Worm (Caenorhabditis elegans) whole organism, young adult: ENCODE data around the gene C30G4.4.

Experiments used
- C06A6.2 ChIP-seq: fragments of 200-800 bp; sonication (Bioruptor generic); conservative IDR thresholded peaks from 2 replicates; pipeline ENCODE4 v1.3.6; 2022; ENCODE audit warnings: missing genetic modification characterization, missing compliant biosample characterization
- ccch-3 ChIP-seq: fragments of 200-800 bp; sonication (Bioruptor generic); optimal IDR thresholded peaks from 2 replicates; lab custom pipeline; 2018; ENCODE audit warnings: mild to moderate bottlenecking, missing genetic modification characterization, missing compliant biosample characterization
- die-1 ChIP-seq: sonication (generic microtip); optimal IDR thresholded peaks from 2 replicates; lab custom pipeline; 2016; ENCODE audit warnings: missing genotype, mild to moderate bottlenecking, missing genetic modification characterization, missing compliant biosample characterization
- nfya-1 ChIP-seq: sonication (generic microtip); optimal IDR thresholded peaks from 2 replicates; lab custom pipeline; 2017; ENCODE audit warnings: antibody characterized with exemption, missing compliant biosample characterization, missing genetic modification characterization, borderline replicate concordance; ENCODE audit not compliant: insufficient read depth
- snpc-4 ChIP-seq, 5 experiments: fragments of 150-350 bp in 1 of 5; sonication (generic microtip) in 4 of 5; optimal IDR thresholded peaks; 2 replicates each; lab custom pipeline; 2014 to 2018; ENCODE audit warnings: missing genetic modification characterization in 5 of 5, missing biosample characterization in 3 of 5, antibody characterized with exemption in 2 of 5, mild to moderate bottlenecking in 2 of 5, missing compliant biosample characterization in 2 of 5, missing genotype in 2 of 5, moderate library complexity in 2 of 5, missing genetic modification reagents in 1 of 5
- unc-62 ChIP-seq: fragments of 150-350 bp; optimal IDR thresholded peaks from 2 replicates; lab custom pipeline; 2014; ENCODE audit warnings: missing biosample characterization, missing genetic modification reagents, missing genetic modification characterization

ce11 chrX:17020858-17021257 is 51.1 kb downstream of the C30G4.4 start, which contains the start of gene F35B3.4:
- TF ChIP-seq C06A6.2 (GFP tag; lab: Robert Waterston, UW) = no peak
- no peak for TF ChIP-seq die-1 (tag; lab: Kevin White, UChicago)
- no peak for TF ChIP-seq snpc-4 (GFP tag; optimal IDR thresholded peaks at IDR 0.05; lab: Kevin White, UChicago)
- TF ChIP-seq snpc-4 (tag; optimal IDR thresholded peaks at IDR 0.05; lab: Kevin White, UChicago) = no peak
- TF ChIP-seq nfya-1 (tag; lab: Kevin White, UChicago) = no peak
- TF ChIP-seq unc-62 (GFP tag; lab: Kevin White, UChicago) = no peak
- no peak for TF ChIP-seq ccch-3 (GFP tag; lab: Kevin White, UChicago)
